Worm (Caenorhabditis elegans) whole organism, L2 larva: ENCODE data around the gene Y32G9A.2.

Experiments used
- C34F6.9 ChIP-seq: fragments of 150-350 bp; optimal IDR thresholded peaks from 2 replicates; lab custom pipeline; 2014; ENCODE audit warnings: missing biosample characterization, missing genetic modification characterization
- F13H6.1 ChIP-seq: sonication (generic microtip); optimal IDR thresholded peaks from 2 replicates; lab custom pipeline; 2016; ENCODE audit warnings: missing genetic modification characterization, missing compliant biosample characterization
- R02D3.7 ChIP-seq: fragments of 150-350 bp; optimal IDR thresholded peaks from 2 replicates; lab custom pipeline; 2014; ENCODE audit warnings: missing biosample characterization, missing genetic modification characterization
- Y55F3AM.14 ChIP-seq: fragments of 200-800 bp; sonication (Bioruptor generic); optimal IDR thresholded peaks from 2 replicates; lab custom pipeline; 2018; ENCODE audit warnings: mild to moderate bottlenecking, missing genetic modification characterization, missing compliant biosample characterization
- ZK546.5 ChIP-seq: sonication (generic microtip); optimal IDR thresholded peaks from 2 replicates; lab custom pipeline; 2017; ENCODE audit warnings: missing biosample characterization, missing genetic modification characterization
- alr-1 ChIP-seq: fragments of 150-350 bp; optimal IDR thresholded peaks from 2 replicates; lab custom pipeline; 2014; ENCODE audit warnings: missing biosample characterization, missing genetic modification characterization
- aly-2 ChIP-seq: fragments of 150-350 bp; optimal IDR thresholded peaks from 2 replicates; lab custom pipeline; 2014; ENCODE audit warnings: missing biosample characterization, missing genetic modification characterization
- blmp-1 ChIP-seq: sonication (generic microtip); optimal IDR thresholded peaks from 2 replicates; lab custom pipeline; 2017; ENCODE audit warnings: missing genetic modification characterization, mild to moderate bottlenecking, missing compliant biosample characterization, antibody characterized with exemption, moderate library complexity; ENCODE audit not compliant: insufficient read depth
- ceh-82 ChIP-seq: fragments of 150-350 bp; optimal IDR thresholded peaks from 2 replicates; lab custom pipeline; 2014; ENCODE audit warnings: missing biosample characterization, missing genetic modification characterization
- crh-2 ChIP-seq: sonication (generic microtip); optimal IDR thresholded peaks from 2 replicates; lab custom pipeline; 2017; ENCODE audit warnings: missing biosample characterization, missing genetic modification characterization
- dmd-4 ChIP-seq: sonication (generic microtip); optimal IDR thresholded peaks from 2 replicates; lab custom pipeline; 2017; ENCODE audit warnings: missing biosample characterization, missing genetic modification characterization
- egl-27 ChIP-seq: sonication (generic microtip); optimal IDR thresholded peaks from 3 replicates; lab custom pipeline; 2017; ENCODE audit warnings: missing biosample characterization, missing genetic modification reagents, missing genetic modification characterization
- elt-1 ChIP-seq: fragments of 150-350 bp; optimal IDR thresholded peaks from 2 replicates; lab custom pipeline; 2014; ENCODE audit warnings: missing biosample characterization, missing genetic modification characterization
- elt-3 ChIP-seq: sonication (generic microtip); optimal IDR thresholded peaks from 2 replicates; lab custom pipeline; 2017; ENCODE audit warnings: missing biosample characterization, missing genetic modification characterization
- fos-1 ChIP-seq: fragments of 150-350 bp; optimal IDR thresholded peaks from 2 replicates; lab custom pipeline; 2014; ENCODE audit warnings: missing biosample characterization, missing genetic modification characterization
- gmeb-1 ChIP-seq: fragments of 150-350 bp; optimal IDR thresholded peaks from 2 replicates; lab custom pipeline; 2014; ENCODE audit warnings: missing biosample characterization, missing genetic modification characterization
- lin-11 ChIP-seq: fragments of 150-350 bp; sonication (generic microtip); optimal IDR thresholded peaks from 2 replicates; lab custom pipeline; 2014; ENCODE audit warnings: missing biosample characterization, missing genetic modification characterization, inconsistent platforms, mixed read lengths
- lin-13 ChIP-seq: fragments of 150-350 bp; optimal IDR thresholded peaks from 2 replicates; lab custom pipeline; 2014; ENCODE audit warnings: missing biosample characterization, missing genetic modification reagents, missing genetic modification characterization
- lsy-2 ChIP-seq, 2 experiments: fragments of 150-350 bp in 1 of 2; sonication (generic microtip) in 1 of 2; optimal IDR thresholded peaks; 2 replicates each; lab custom pipeline; 2014 to 2017; ENCODE audit warnings: missing biosample characterization in 2 of 2, missing genetic modification characterization in 2 of 2
- mab-5 ChIP-seq: fragments of 150-350 bp; optimal IDR thresholded peaks from 2 replicates; lab custom pipeline; 2014; ENCODE audit warnings: missing biosample characterization, missing genetic modification characterization
- mbf-1 ChIP-seq: sonication (generic microtip); optimal IDR thresholded peaks from 2 replicates; lab custom pipeline; 2017; ENCODE audit warnings: missing biosample characterization, missing genetic modification characterization
- mdl-1 ChIP-seq, 2 experiments: fragments of 150-350 bp in 1 of 2; sonication (generic microtip) in 1 of 2; optimal IDR thresholded peaks; 2 replicates each; lab custom pipeline; 2017; ENCODE audit warnings: missing biosample characterization in 2 of 2, missing genetic modification characterization in 2 of 2
- nhr-10 ChIP-seq: sonication (generic microtip); optimal IDR thresholded peaks from 2 replicates; lab custom pipeline; 2017; ENCODE audit warnings: missing biosample characterization, missing genetic modification characterization
- nhr-11 ChIP-seq: fragments of 150-350 bp; optimal IDR thresholded peaks from 2 replicates; lab custom pipeline; 2014; ENCODE audit warnings: missing biosample characterization, missing genetic modification characterization
- nhr-129 ChIP-seq: fragments of 150-350 bp; optimal IDR thresholded peaks from 2 replicates; lab custom pipeline; 2014; ENCODE audit warnings: missing biosample characterization, missing genetic modification characterization
- nhr-21 ChIP-seq: fragments of 150-350 bp; optimal IDR thresholded peaks from 2 replicates; lab custom pipeline; 2014; ENCODE audit warnings: missing biosample characterization, missing genetic modification characterization
- nhr-23 ChIP-seq: fragments of 150-350 bp; optimal IDR thresholded peaks from 2 replicates; lab custom pipeline; 2014; ENCODE audit warnings: missing biosample characterization, missing genetic modification reagents, missing genetic modification characterization
- nhr-237 ChIP-seq: fragments of 150-350 bp; optimal IDR thresholded peaks from 2 replicates; lab custom pipeline; 2014; ENCODE audit warnings: missing biosample characterization, missing genetic modification characterization
- nhr-25 ChIP-seq: fragments of 150-350 bp; sonication (generic microtip); optimal IDR thresholded peaks from 3 replicates; lab custom pipeline; 2014; ENCODE audit warnings: missing biosample characterization, missing genetic modification characterization
- nhr-6 ChIP-seq: fragments of 150-350 bp; optimal IDR thresholded peaks from 2 replicates; lab custom pipeline; 2014; ENCODE audit warnings: missing biosample characterization, missing genetic modification characterization
- nhr-77 ChIP-seq: fragments of 150-350 bp; optimal IDR thresholded peaks from 2 replicates; lab custom pipeline; 2014; ENCODE audit warnings: missing biosample characterization, missing genetic modification characterization
- peb-1 ChIP-seq: fragments of 150-350 bp; optimal IDR thresholded peaks from 2 replicates; lab custom pipeline; 2014; ENCODE audit warnings: missing biosample characterization, missing genetic modification characterization
- skn-1 ChIP-seq: sonication (generic microtip); optimal IDR thresholded peaks from 2 replicates; lab custom pipeline; 2017; ENCODE audit warnings: missing biosample characterization, missing genetic modification characterization
- sma-3 ChIP-seq: sonication (generic microtip); optimal IDR thresholded peaks from 2 replicates; lab custom pipeline; 2016; ENCODE audit warnings: missing genetic modification reagents, missing genetic modification characterization, missing compliant biosample characterization
- sma-9 ChIP-seq, 2 experiments: fragments of 150-350 bp in 1 of 2; sonication (generic microtip) in 1 of 2; optimal IDR thresholded peaks; 2 replicates each; lab custom pipeline; 2014 to 2016; ENCODE audit warnings: missing genetic modification characterization in 2 of 2, mild to moderate bottlenecking in 1 of 2, missing biosample characterization in 1 of 2, missing compliant biosample characterization in 1 of 2, missing genetic modification reagents in 1 of 2, moderate library complexity in 1 of 2
- snpc-4 ChIP-seq: fragments of 150-350 bp; optimal IDR thresholded peaks from 2 replicates; lab custom pipeline; 2014; ENCODE audit warnings: missing biosample characterization, missing genetic modification characterization
- unc-55 ChIP-seq: fragments of 150-350 bp; sonication (generic microtip); optimal IDR thresholded peaks from 3 replicates; lab custom pipeline; 2014; ENCODE audit warnings: missing biosample characterization, missing genetic modification reagents, missing genetic modification characterization
- unc-62 ChIP-seq: fragments of 150-350 bp; optimal IDR thresholded peaks from 2 replicates; lab custom pipeline; 2014; ENCODE audit warnings: missing biosample characterization, missing genetic modification reagents, missing genetic modification characterization
- zag-1 ChIP-seq: fragments of 150-350 bp; optimal IDR thresholded peaks from 2 replicates; lab custom pipeline; 2014; ENCODE audit warnings: missing biosample characterization, missing genetic modification characterization
- ztf-1 ChIP-seq: fragments of 200-800 bp; sonication (Bioruptor generic); conservative IDR thresholded peaks from 2 replicates; pipeline ENCODE4 v1.3.6; 2022; ENCODE audit warnings: missing genetic modification characterization, missing compliant biosample characterization
- ztf-11 ChIP-seq: sonication (generic microtip); optimal IDR thresholded peaks from 2 replicates; lab custom pipeline; 2017; ENCODE audit warnings: missing biosample characterization, missing genetic modification characterization

The Y32G9A.2 gene

DNA sequence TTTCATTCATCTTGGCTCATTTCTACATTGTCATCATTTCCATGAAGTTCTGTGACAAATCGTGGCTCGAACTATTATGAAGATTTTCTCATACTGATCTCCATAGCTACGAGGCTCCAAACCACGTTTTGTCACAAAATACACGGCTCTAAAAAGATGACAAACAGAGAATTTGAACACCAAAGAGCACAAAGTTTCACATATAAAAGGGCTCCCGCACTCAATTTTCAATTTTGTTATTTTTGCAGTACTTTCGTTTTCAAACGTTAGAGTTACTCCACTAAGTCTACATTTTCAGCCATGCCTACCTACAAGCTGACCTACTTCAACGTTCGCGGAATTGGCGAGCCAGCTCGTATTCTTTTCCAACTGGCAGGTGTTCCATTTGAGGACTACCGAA, 3.0 kb downstream of the Y32G9A.2 start, which contains the start of gene gst-37:
Gene gst-37, plus strand, starts transcription at position 301 of the 400 bp plus-strand sequence.
- no peak for TF ChIP-seq lin-11
- no peak for TF ChIP-seq sma-9 (GFP tag; optimal IDR thresholded peaks at IDR 0.05; lab: Kevin White, UChicago)
- no peak for TF ChIP-seq sma-9 (tag; optimal IDR thresholded peaks at IDR 0.05; lab: Kevin White, UChicago)
- TF ChIP-seq crh-2 (tag; lab: Kevin White, UChicago) = no peak
- TF ChIP-seq nhr-25 (tag; lab: Kevin White, UChicago) = no peak
- TF ChIP-seq, all 48 proteins: peak for 0

DNA sequence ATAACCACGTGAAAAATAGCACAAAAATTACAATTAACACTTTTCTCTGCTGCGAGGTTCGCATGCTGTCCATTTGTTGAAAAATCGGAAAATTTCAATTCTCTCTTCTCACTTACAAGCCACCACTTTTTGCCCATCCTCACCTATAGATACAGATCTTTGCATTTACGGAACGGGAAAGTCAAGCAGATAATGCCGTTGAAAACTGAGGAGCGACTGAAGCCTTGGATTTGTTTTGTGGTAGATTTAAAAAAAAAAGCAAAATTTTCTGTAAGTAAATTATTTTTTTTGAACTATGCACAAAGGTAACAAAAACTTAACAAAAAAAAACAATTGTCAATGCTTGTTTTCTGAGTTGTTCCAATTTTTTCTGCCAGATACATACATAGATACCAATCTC, 7.2 kb downstream of the Y32G9A.2 start, which contains the start of gene T06A1.1:
Gene T06A1.1, minus strand, starts transcription at position 101 of the 400 bp plus-strand sequence.
- TF ChIP-seq ztf-11 (tag; lab: Kevin White, UChicago) (no peak), ceh-82 (tag; lab: Kevin White, UChicago) (no peak), egl-27 (tag; lab: Kevin White, UChicago) (no peak), alr-1 (tag; lab: Kevin White, UChicago) (no peak), skn-1 (tag; lab: Kevin White, UChicago) (no peak), lin-11 (no peak), nhr-10 (tag; lab: Kevin White, UChicago) (no peak), nhr-6 (tag; lab: Kevin White, UChicago) (no peak), crh-2 (tag; lab: Kevin White, UChicago) (no peak)

DNA sequence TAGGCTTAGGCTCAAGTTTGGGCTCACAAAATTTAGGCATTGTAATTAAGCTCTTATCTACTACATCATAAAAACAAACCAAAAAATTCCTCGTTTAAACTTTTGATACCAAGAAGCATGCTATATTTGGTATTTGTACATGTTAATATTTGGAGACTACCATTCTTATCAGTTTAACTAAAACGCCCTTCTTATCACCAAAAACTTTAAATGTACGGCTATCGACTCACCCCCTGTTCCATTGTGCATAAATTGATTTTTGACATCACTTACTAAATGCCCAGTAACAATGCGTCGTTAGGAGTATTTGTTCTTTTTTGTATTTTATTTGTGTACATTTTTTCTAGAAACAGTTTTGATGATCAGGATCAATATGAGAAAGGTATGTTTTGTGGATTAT, 8.7 kb downstream of the Y32G9A.2 start, which contains the start of gene T06A1.5:
Gene T06A1.5, plus strand, starts transcription at position 209 of the 400 bp plus-strand sequence.
- TF ChIP-seq mbf-1 (tag; lab: Kevin White, UChicago) = no peak
- TF ChIP-seq sma-9 (GFP tag; optimal IDR thresholded peaks at IDR 0.05; lab: Kevin White, UChicago) = peak; percentile 45
- TF ChIP-seq sma-9 (tag; optimal IDR thresholded peaks at IDR 0.05; lab: Kevin White, UChicago) = no peak
- TF ChIP-seq fos-1 = peak; percentile 84

DNA sequence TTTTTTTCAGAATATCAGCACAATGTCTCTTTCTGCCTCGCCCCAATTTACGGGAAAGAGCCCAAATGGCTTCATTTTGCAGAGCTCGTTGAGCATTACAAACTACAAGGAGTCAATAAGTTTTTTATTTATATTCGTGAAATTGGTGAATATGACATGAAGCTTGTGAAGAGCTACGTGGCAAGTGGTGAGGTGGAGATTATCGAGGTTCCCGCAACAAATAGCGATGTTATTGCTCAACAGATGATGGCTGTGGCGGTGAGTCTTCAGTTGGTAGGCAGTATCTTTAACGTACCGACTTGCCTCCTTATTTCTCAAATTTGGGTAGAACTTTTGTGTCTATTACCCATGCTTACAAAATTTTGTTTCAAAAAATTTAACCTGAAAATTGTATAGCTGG, 10.2 kb downstream of the Y32G9A.2 start:
- TF ChIP-seq Y55F3AM.14 = no peak
- TF ChIP-seq peb-1 (tag; lab: Kevin White, UChicago) = no peak
- TF ChIP-seq nhr-237 (tag; lab: Kevin White, UChicago) = no peak
- no peak for TF ChIP-seq alr-1 (tag; lab: Kevin White, UChicago)
- no peak for TF ChIP-seq lin-13 (GFP tag; lab: Kevin White, UChicago)
- no peak for TF ChIP-seq ZK546.5
- TF ChIP-seq sma-3 = no peak
- TF ChIP-seq skn-1 (tag; lab: Kevin White, UChicago) = no peak
- TF ChIP-seq R02D3.7 (tag; lab: Kevin White, UChicago) = no peak
- no peak for TF ChIP-seq ztf-1 (GFP tag; lab: Robert Waterston, UW)
- TF ChIP-seq gmeb-1 (tag; lab: Kevin White, UChicago) = no peak
- no peak for TF ChIP-seq nhr-11
- TF ChIP-seq nhr-23 = no peak
- no peak for TF ChIP-seq nhr-129 (tag; lab: Kevin White, UChicago)
- no peak for TF ChIP-seq C34F6.9 (tag; lab: Kevin White, UChicago)
- TF ChIP-seq zag-1 (tag; lab: Kevin White, UChicago) = no peak
- no peak for TF ChIP-seq ztf-11 (tag; lab: Kevin White, UChicago)
- TF ChIP-seq elt-1 (tag; lab: Kevin White, UChicago) = no peak

DNA sequence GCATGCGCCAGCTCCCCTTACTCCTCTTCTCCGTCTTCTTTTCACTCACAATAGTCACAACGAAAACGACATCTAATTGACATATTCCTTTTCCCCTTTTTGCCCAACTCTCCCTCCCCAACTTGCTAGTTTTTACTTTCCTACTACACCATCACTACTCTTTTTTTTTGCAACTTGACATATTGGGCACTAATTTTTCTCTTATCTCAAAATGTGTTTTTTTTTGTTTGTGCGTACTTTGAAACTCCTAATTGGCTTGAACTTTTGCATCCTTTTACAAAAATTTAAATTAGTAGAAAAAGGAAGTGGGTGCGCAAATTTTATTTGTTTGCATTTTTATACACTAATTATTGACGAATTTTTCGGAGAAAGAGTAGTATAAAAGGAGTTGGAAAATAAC, 17.2 kb downstream of the Y32G9A.2 start:
- no peak for TF ChIP-seq blmp-1 (tag; lab: Kevin White, UChicago)
- no peak for TF ChIP-seq dmd-4
- no peak for TF ChIP-seq ceh-82 (tag; lab: Kevin White, UChicago)
- TF ChIP-seq nhr-21 (tag; lab: Kevin White, UChicago) = no peak
- no peak for TF ChIP-seq sma-3
- TF ChIP-seq peb-1 (tag; lab: Kevin White, UChicago) = no peak
- TF ChIP-seq C34F6.9 (tag; lab: Kevin White, UChicago) = no peak
- TF ChIP-seq, all 48 proteins: peak for 0

DNA sequence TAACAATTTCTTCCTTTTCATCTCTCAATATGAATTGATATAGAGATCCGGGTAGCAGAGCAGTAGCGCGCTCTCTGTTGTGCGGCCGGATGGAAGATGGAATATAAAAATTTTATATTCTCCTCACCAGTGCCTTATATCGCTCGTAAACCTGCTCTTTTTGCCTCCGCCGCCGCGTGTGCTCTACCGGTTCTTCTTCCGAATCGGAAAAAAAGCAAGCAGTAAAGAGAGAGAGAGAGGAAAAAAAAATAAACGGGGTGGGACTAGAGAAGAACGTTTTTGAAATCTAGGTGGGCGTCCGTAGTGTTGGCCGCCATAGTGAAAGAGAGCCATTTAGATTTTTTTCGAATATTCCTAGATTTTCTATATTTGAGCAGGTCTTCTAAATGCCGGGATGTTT, 19.7 kb downstream of the Y32G9A.2 start, which contains the start of gene glb-25:
Gene glb-25, plus strand, starts transcription at position 301 of the 400 bp plus-strand sequence.
- TF ChIP-seq lsy-2 (tag; optimal IDR thresholded peaks at IDR 0.05; lab: Kevin White, UChicago) (no peak), dmd-4 (no peak), mab-5 (no peak), blmp-1 (tag; lab: Kevin White, UChicago) (no peak), elt-1 (tag; lab: Kevin White, UChicago) (no peak), unc-55 (GFP tag; lab: Kevin White, UChicago) (no peak), unc-62 (no peak), F13H6.1 (tag; lab: Kevin White, UChicago) (no peak), aly-2 (tag; lab: Kevin White, UChicago) (no peak), nhr-6 (tag; lab: Kevin White, UChicago) (no peak), elt-3 (tag; lab: Kevin White, UChicago) (no peak), mdl-1 (tag; optimal IDR thresholded peaks at IDR 0.05; lab: Kevin White, UChicago) (no peak), R02D3.7 (tag; lab: Kevin White, UChicago) (no peak), nhr-77 (tag; lab: Kevin White, UChicago) (no peak), egl-27 (tag; lab: Kevin White, UChicago) (no peak), ceh-82 (tag; lab: Kevin White, UChicago) (no peak), snpc-4 (no peak), lin-11 (no peak), nhr-129 (tag; lab: Kevin White, UChicago) (no peak), alr-1 (tag; lab: Kevin White, UChicago) (no peak)
- TF ChIP-seq, all 48 proteins: peak for 0
